Worm (Caenorhabditis elegans): ENCODE measurements around the gene F08H9.4.
A peak's percentile ranks its signal among the peaks of the same experiment; 100 is the strongest.

Gene F08H9.4

DNA sequence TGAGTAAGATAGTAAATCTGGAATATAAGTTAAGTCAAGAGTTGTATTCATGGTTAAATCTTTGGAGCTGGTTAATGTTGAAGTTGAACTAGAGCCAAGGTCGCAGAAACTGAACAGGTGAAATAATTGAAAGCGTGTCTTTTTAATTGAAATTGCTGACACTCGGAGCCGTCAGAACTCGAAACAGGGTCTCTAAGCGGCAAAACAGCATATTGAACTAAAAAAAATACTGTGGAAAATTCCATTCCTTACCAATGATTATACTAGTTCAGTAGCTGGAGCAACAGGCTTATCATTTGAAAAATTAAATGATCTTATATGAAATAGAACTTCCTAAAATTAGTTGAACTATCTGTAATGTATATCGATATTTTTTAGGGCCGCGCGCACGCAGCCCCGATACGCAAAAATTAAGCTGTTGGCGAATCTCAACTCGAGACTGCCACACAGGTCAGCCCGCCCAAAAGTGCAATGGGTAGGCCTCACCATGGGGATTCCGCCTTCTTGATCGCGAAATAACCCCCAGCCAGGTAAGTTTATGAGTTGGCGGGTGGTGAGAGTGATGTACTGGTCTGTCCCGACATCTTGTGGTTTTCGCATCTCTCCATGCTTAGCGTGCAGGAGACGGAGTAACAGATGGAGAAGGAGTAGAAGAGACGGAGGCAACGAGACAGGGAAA is 4.1 kb upstream of the F08H9.4 start, which contains the start of gene srz-97:
Gene srz-97 (minus strand): TSS at position 51 of the 679 bp plus-strand sequence.
- TF ChIP-seq nhr-25 (tag; optimal IDR thresholded peaks at IDR 0.05): peak; percentile 54
- TF ChIP-seq nfya-1 (tag; optimal IDR thresholded peaks at IDR 0.05; ENCODE audit: insufficient read depth): no peak
- peak; percentile 34 for TF ChIP-seq nhr-43 (tag; optimal IDR thresholded peaks at IDR 0.05; ENCODE audit: poor library complexity, severe bottlenecking)
- TF ChIP-seq jun-1 (tag; optimal IDR thresholded peaks at IDR 0.05): no peak
- TF ChIP-seq pqm-1 (tag; optimal IDR thresholded peaks at IDR 0.05): peak; percentile 54
- peak; percentile 42 for TF ChIP-seq nhr-77 (tag; optimal IDR thresholded peaks at IDR 0.05)
- TF ChIP-seq lsy-12 (tag; optimal IDR thresholded peaks at IDR 0.05): no peak
- no peak for TF ChIP-seq ceh-82 (tag; optimal IDR thresholded peaks at IDR 0.05)
- no peak for TF ChIP-seq elt-1 (tag; optimal IDR thresholded peaks at IDR 0.05)
- peak; percentile 47 for TF ChIP-seq elt-2 (tag; optimal IDR thresholded peaks at IDR 0.05)
- peak; percentile 97 for TF ChIP-seq snpc-4 (tag; optimal IDR thresholded peaks at IDR 0.05)
- TF ChIP-seq nhr-67 (tag; optimal IDR thresholded peaks at IDR 0.05): no peak
- no peak for TF ChIP-seq egl-5 (tag; optimal IDR thresholded peaks at IDR 0.05)
- TF ChIP-seq R02D3.7 (tag; optimal IDR thresholded peaks at IDR 0.05): peak; percentile 36

DNA sequence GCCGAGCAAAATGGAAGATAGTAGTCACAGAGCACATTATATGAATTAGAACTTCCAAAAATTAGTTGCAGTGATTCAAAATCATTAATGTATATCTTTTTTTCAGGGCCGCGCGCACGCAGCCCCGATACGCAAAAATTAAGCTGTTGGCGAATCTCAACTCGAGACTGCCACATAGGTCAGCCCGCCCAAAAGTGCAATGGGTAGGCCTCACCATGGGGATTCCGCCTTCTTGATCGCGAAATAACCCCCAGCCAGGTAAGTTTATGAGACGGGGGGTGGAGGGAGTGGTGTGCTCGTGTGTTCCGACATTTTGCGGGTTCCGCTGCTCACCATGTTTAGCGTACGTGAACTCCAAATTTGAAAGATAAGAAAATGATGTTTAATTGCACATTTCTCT is 1.1 kb downstream of the F08H9.4 start, which contains the start of gene F08H9.3:
Gene F08H9.3 (minus strand): TSS at position 252 of the 400 bp plus-strand sequence.
- TF ChIP-seq pqm-1 (tag; optimal IDR thresholded peaks at IDR 0.05) (peak; percentile 69), elt-2 (tag; optimal IDR thresholded peaks at IDR 0.05) (peak; percentile 69), ama-1 (optimal IDR thresholded peaks at IDR 0.05) (peak; percentile 3), snpc-4 (tag; optimal IDR thresholded peaks at IDR 0.05) (peak; percentile 87)

DNA sequence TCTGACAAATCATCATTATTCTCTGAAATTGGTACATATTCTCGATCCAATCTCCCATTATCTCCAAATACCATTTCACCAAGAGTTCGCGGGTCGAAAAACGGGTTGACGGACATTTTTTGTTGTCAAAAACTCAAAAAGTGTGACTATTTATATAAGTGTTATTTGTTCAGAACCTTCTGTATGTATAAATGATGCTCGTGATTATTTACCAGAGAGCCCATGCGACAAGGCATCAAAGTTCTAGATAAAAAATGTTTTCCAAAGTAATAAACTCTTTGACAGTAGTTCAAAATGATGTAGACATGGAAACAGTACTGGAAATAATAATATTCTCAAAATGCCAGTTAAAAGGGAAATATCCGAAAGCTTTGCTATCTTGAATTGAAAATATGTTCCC is 1.6 kb downstream of the F08H9.4 start:
- peak; percentile 64 for TF ChIP-seq pha-4 (tag; optimal IDR thresholded peaks at IDR 0.05)
- TF ChIP-seq zag-1 (tag; optimal IDR thresholded peaks at IDR 0.05): no peak

DNA sequence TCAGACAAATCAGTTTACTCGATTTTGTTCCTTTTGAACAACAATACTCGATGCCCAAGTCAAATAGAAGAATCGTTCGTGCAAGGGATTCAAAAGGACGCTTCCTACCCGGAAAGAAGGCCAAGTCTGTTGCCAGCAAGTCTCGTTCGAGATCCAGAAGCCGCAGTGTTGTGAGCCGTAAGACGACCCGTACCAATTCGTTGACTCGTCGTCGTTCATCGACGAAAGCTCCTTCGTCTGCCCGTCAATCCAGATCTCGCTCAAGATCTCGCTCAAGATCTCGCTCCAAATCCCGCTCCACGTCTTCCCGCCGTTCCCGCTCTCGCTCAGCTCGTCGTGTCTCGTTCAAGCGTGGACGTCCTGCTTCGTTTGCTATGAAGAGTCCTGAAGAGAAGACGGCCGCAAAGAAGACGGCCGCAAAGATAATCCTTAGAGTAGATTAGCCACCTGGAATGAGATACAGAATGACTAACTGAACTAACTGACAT is 3.6 kb downstream of the F08H9.4 start, which contains the start of gene F08H9.2:
Gene F08H9.2 (plus strand): TSS at position 51 of the 488 bp plus-strand sequence.
- TF ChIP-seq skn-1 (tag; optimal IDR thresholded peaks at IDR 0.05) (no peak), mdl-1 (tag; optimal IDR thresholded peaks at IDR 0.05) (no peak), snpc-4 (tag; optimal IDR thresholded peaks at IDR 0.05) (no peak), ceh-28 (tag; optimal IDR thresholded peaks at IDR 0.05) (no peak), ztf-4 (tag; optimal IDR thresholded peaks at IDR 0.05) (no peak), nfya-1 (tag; optimal IDR thresholded peaks at IDR 0.05; ENCODE audit: insufficient read depth) (no peak), ztf-11 (tag; optimal IDR thresholded peaks at IDR 0.05) (no peak), pha-4 (tag; optimal IDR thresholded peaks at IDR 0.05) (no peak), ceh-82 (tag; optimal IDR thresholded peaks at IDR 0.05) (no peak), nhr-28 (tag; optimal IDR thresholded peaks at IDR 0.05) (no peak), daf-12 (tag; optimal IDR thresholded peaks at IDR 0.05) (no peak), hmg-11 (tag; optimal IDR thresholded peaks at IDR 0.05) (no peak), egl-27 (tag; optimal IDR thresholded peaks at IDR 0.05) (no peak)

DNA sequence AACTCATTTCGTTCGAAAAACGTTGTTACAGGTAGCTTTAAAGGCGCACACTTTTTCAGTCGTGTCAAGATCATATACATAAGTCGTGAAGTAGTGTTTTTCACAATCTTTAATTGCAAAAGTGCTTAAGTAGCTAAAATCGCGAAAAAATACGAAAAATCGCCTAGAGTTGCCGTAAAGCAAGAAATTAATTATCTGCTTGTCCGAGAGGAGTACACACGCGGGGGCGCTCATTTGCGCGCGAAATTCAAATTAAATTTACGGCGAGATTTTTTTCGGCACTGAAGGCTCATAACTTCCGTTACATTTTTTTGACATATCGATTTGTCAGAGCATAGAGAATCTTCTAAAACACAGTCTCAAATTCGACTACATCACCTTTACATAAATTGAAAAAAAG is 4.1 kb downstream of the F08H9.4 start:
- TF ChIP-seq nhr-43 (tag; optimal IDR thresholded peaks at IDR 0.05; ENCODE audit: poor library complexity, severe bottlenecking) (no peak), snpc-4 (tag; optimal IDR thresholded peaks at IDR 0.05) (no peak), lin-15B (tag; optimal IDR thresholded peaks at IDR 0.05) (no peak), mml-1 (tag; optimal IDR thresholded peaks at IDR 0.05) (no peak), ceh-82 (tag; optimal IDR thresholded peaks at IDR 0.05) (no peak), nhr-23 (tag; optimal IDR thresholded peaks at IDR 0.05) (no peak), aly-2 (tag; optimal IDR thresholded peaks at IDR 0.05) (no peak), nhr-11 (tag; optimal IDR thresholded peaks at IDR 0.05) (no peak), elt-2 (tag; optimal IDR thresholded peaks at IDR 0.05) (no peak), nhr-25 (tag; optimal IDR thresholded peaks at IDR 0.05) (no peak), tbx-2 (tag; optimal IDR thresholded peaks at IDR 0.05) (no peak), pha-4 (tag; optimal IDR thresholded peaks at IDR 0.05) (no peak), lin-39 (tag; optimal IDR thresholded peaks at IDR 0.05) (no peak), daf-12 (tag; optimal IDR thresholded peaks at IDR 0.05) (no peak), ceh-28 (tag; optimal IDR thresholded peaks at IDR 0.05) (no peak), mdl-1 (tag; optimal IDR thresholded peaks at IDR 0.05) (no peak), fkh-10 (GFP tag; optimal IDR thresholded peaks at IDR 0.05) (no peak), lsy-12 (tag; optimal IDR thresholded peaks at IDR 0.05) (no peak)

Data from whole organism, L3 larva.